Worm (Caenorhabditis elegans) whole organism, L4 larva: ENCODE results near the gene Y17G7B.8.
A peak's percentile ranks its signal among the peaks of the same experiment; 100 is the strongest.

ENCODE experiments used
- D1046.2 ChIP-seq: fragments of 200-800 bp; sonication (Bioruptor generic); IDR thresholded peaks from 2 replicates; pipeline ENCODE4 v1.3.6; 2022; ENCODE audit warnings: missing genetic modification characterization, missing compliant biosample characterization
- F26F4.8 ChIP-seq: fragments of 200-800 bp; sonication (Bioruptor generic); conservative IDR thresholded peaks from 2 replicates; pipeline ENCODE4 v1.3.6; 2022; ENCODE audit warnings: missing genetic modification characterization, missing compliant biosample characterization
- F37D6.2 ChIP-seq: sonication (generic microtip); optimal IDR thresholded peaks from 2 replicates; lab custom pipeline; 2016; ENCODE audit warnings: mild to moderate bottlenecking, missing genetic modification characterization, missing compliant biosample characterization
- F49E8.2 ChIP-seq: sonication (generic microtip); optimal IDR thresholded peaks from 2 replicates; lab custom pipeline; 2016; ENCODE audit warnings: missing compliant biosample characterization, mild to moderate bottlenecking, missing genetic modification characterization, borderline replicate concordance
- T20F7.1 ChIP-seq: fragments of 200-800 bp; sonication (Bioruptor generic); optimal IDR thresholded peaks from 2 replicates; lab custom pipeline; 2018; ENCODE audit warnings: mild to moderate bottlenecking, missing genetic modification characterization, missing compliant biosample characterization
- T26A8.4 ChIP-seq: fragments of 200-800 bp; sonication (Bioruptor generic); IDR thresholded peaks from 2 replicates; pipeline ENCODE4 v1.3.6; 2022; ENCODE audit warnings: missing genetic modification characterization, missing compliant biosample characterization
- Y48G9A.11 ChIP-seq: fragments of 200-800 bp; sonication (Bioruptor generic); IDR thresholded peaks from 2 replicates; pipeline ENCODE4 v1.3.6; 2022; ENCODE audit warnings: missing genetic modification reagents, missing genetic modification characterization, missing compliant biosample characterization
- Y5F2A.4 ChIP-seq: fragments of 200-800 bp; sonication (Bioruptor generic); optimal IDR thresholded peaks from 2 replicates; lab custom pipeline; 2018; ENCODE audit warnings: mild to moderate bottlenecking, missing genetic modification characterization, missing compliant biosample characterization
- ZK337.2 ChIP-seq: fragments of 200-800 bp; sonication (Bioruptor generic); IDR thresholded peaks from 2 replicates; pipeline ENCODE4 v1.3.6; 2022; ENCODE audit warnings: missing genetic modification reagents, missing genetic modification characterization, missing compliant biosample characterization
- aha-1 ChIP-seq: fragments of 150-350 bp; peaks from one replicate; lab custom pipeline; 2014; ENCODE audit warnings: missing biosample characterization, missing genetic modification characterization
- ama-1 ChIP-seq: fragments of 150-350 bp; optimal IDR thresholded peaks from 2 replicates; lab custom pipeline; 2014; ENCODE audit warnings: inconsistent platforms, mixed read lengths
- ceh-20 ChIP-seq: fragments of 200-800 bp; sonication (Bioruptor generic); IDR thresholded peaks from 2 replicates; pipeline ENCODE4 v1.3.6; 2022; ENCODE audit warnings: missing genetic modification reagents, missing genetic modification characterization, missing compliant biosample characterization
- ceh-44 ChIP-seq: fragments of 200-800 bp; sonication (Bioruptor generic); IDR thresholded peaks from 2 replicates; pipeline ENCODE4 v1.3.6; 2022; ENCODE audit warnings: missing genetic modification reagents, missing genetic modification characterization, missing compliant biosample characterization
- ceh-82 ChIP-seq: sonication (generic microtip); optimal IDR thresholded peaks from 2 replicates; lab custom pipeline; 2017; ENCODE audit warnings: missing biosample characterization, missing genetic modification characterization
- ces-1 ChIP-seq: fragments of 150-350 bp; sonication (generic microtip); optimal IDR thresholded peaks from 4 replicates; lab custom pipeline; 2014; ENCODE audit warnings: missing biosample characterization, missing genetic modification reagents, missing genetic modification characterization
- daf-12 ChIP-seq: fragments of 150-350 bp; optimal IDR thresholded peaks from 2 replicates; lab custom pipeline; 2014; ENCODE audit warnings: missing biosample characterization, missing genetic modification reagents, missing genetic modification characterization
- dmd-9 ChIP-seq: fragments of 200-800 bp; sonication (Bioruptor generic); IDR thresholded peaks from 2 replicates; pipeline ENCODE4 v1.3.6; 2022; ENCODE audit warnings: missing genetic modification reagents, missing genetic modification characterization, missing compliant biosample characterization
- dpl-1 ChIP-seq: fragments of 150-350 bp; optimal IDR thresholded peaks from 2 replicates; lab custom pipeline; 2014; ENCODE audit warnings: missing biosample characterization, missing genetic modification reagents, missing genetic modification characterization
- dve-1 ChIP-seq: sonication (generic microtip); optimal IDR thresholded peaks from 2 replicates; lab custom pipeline; 2017; ENCODE audit warnings: antibody characterized with exemption, mild to moderate bottlenecking, missing genetic modification characterization, missing compliant biosample characterization; ENCODE audit not compliant: insufficient read depth
- egl-27 ChIP-seq: sonication (generic microtip); optimal IDR thresholded peaks from 3 replicates; lab custom pipeline; 2017; ENCODE audit warnings: missing biosample characterization, missing genetic modification reagents, missing genetic modification characterization
- egl-43 ChIP-seq: fragments of 200-800 bp; sonication (Bioruptor generic); IDR thresholded peaks from 2 replicates; pipeline ENCODE4 v1.3.6; 2022; ENCODE audit warnings: missing genetic modification reagents, missing genetic modification characterization, missing compliant biosample characterization
- fkh-10 ChIP-seq: fragments of 150-350 bp; optimal IDR thresholded peaks from 2 replicates; lab custom pipeline; 2014; ENCODE audit warnings: missing biosample characterization, missing genetic modification reagents, missing genetic modification characterization
- fos-1 ChIP-seq: fragments of 150-350 bp; optimal IDR thresholded peaks from 2 replicates; lab custom pipeline; 2014; ENCODE audit warnings: missing biosample characterization, missing genetic modification characterization
- hlh-11 ChIP-seq: fragments of 200-800 bp; sonication (Bioruptor generic); optimal IDR thresholded peaks from 2 replicates; lab custom pipeline; 2018; ENCODE audit warnings: mild to moderate bottlenecking, missing genetic modification characterization, missing compliant biosample characterization
- lin-1 ChIP-seq: fragments of 200-800 bp; sonication (Bioruptor generic); IDR thresholded peaks from 2 replicates; pipeline ENCODE4 v1.3.6; 2022; ENCODE audit warnings: missing genetic modification reagents, missing genetic modification characterization, missing compliant biosample characterization
- lin-13 ChIP-seq: fragments of 150-350 bp; optimal IDR thresholded peaks from 2 replicates; lab custom pipeline; 2014; ENCODE audit warnings: missing biosample characterization, missing genetic modification reagents, missing genetic modification characterization
- lin-15B ChIP-seq: fragments of 150-350 bp; sonication (generic microtip); optimal IDR thresholded peaks from 3 replicates; lab custom pipeline; 2014; ENCODE audit warnings: missing biosample characterization, missing genetic modification characterization
- lin-38 ChIP-seq: fragments of 200-800 bp; sonication (Bioruptor generic); IDR thresholded peaks from 2 replicates; pipeline ENCODE4 v1.3.6; 2022; ENCODE audit warnings: missing genetic modification reagents, missing genetic modification characterization, missing compliant biosample characterization
- lin-39 ChIP-seq: fragments of 150-350 bp; optimal IDR thresholded peaks from 2 replicates; lab custom pipeline; 2014; ENCODE audit warnings: missing biosample characterization, missing genetic modification reagents, missing genetic modification characterization
- lsy-2 ChIP-seq, 2 experiments: fragments of 150-350 bp in 1 of 2; sonication (generic microtip) in 1 of 2; optimal IDR thresholded peaks; 2 replicates each; lab custom pipeline; 2014 to 2017; ENCODE audit warnings: missing biosample characterization in 2 of 2, missing genetic modification characterization in 2 of 2
- mxl-2 ChIP-seq: fragments of 200-800 bp; sonication (Bioruptor generic); conservative IDR thresholded peaks from 2 replicates; pipeline ENCODE4 v1.3.6; 2022; ENCODE audit warnings: missing genetic modification reagents, missing genetic modification characterization, missing compliant biosample characterization
- nhr-10 ChIP-seq: fragments of 150-350 bp; optimal IDR thresholded peaks from 2 replicates; lab custom pipeline; 2014; ENCODE audit warnings: missing biosample characterization, missing genetic modification characterization
- nhr-11 ChIP-seq: fragments of 150-350 bp; optimal IDR thresholded peaks from 2 replicates; lab custom pipeline; 2014; ENCODE audit warnings: missing biosample characterization, missing genetic modification characterization
- nhr-237 ChIP-seq: sonication (generic microtip); optimal IDR thresholded peaks from 2 replicates; lab custom pipeline; 2017; ENCODE audit warnings: missing biosample characterization, missing genetic modification characterization
- nhr-28 ChIP-seq: fragments of 150-350 bp; optimal IDR thresholded peaks from 2 replicates; lab custom pipeline; 2014; ENCODE audit warnings: missing biosample characterization, missing genetic modification characterization
- nhr-41 ChIP-seq: fragments of 200-800 bp; sonication (Bioruptor generic); IDR thresholded peaks from 2 replicates; pipeline ENCODE4 v1.3.6; 2022; ENCODE audit warnings: missing genetic modification reagents, missing genetic modification characterization, missing compliant biosample characterization
- nhr-42 ChIP-seq: fragments of 200-800 bp; sonication (Bioruptor generic); IDR thresholded peaks from 2 replicates; pipeline ENCODE4 v1.3.6; 2022; ENCODE audit warnings: missing genetic modification characterization, missing compliant biosample characterization
- nhr-48 ChIP-seq: sonication (generic microtip); optimal IDR thresholded peaks from 2 replicates; lab custom pipeline; 2016; ENCODE audit warnings: mild to moderate bottlenecking, missing genetic modification characterization, missing compliant biosample characterization
- pha-4 ChIP-seq, 2 experiments: fragments of 150-350 bp in 1 of 2; fragments of 200-800 bp in 1 of 2; sonication (Bioruptor generic) in 1 of 2; IDR thresholded peaks in 1 of 2; optimal IDR thresholded peaks in 1 of 2; 2 replicates each; pipeline versions ENCODE4 v1.3.6 to Lab custom; 2014 to 2022; ENCODE audit warnings: missing genetic modification characterization in 2 of 2, missing genetic modification reagents in 2 of 2, missing biosample characterization in 1 of 2, missing compliant biosample characterization in 1 of 2
- php-3 ChIP-seq: fragments of 200-800 bp; sonication (Bioruptor generic); IDR thresholded peaks from 2 replicates; pipeline ENCODE4 v1.3.6; 2022; ENCODE audit warnings: missing genetic modification reagents, missing genetic modification characterization, missing compliant biosample characterization
- pqm-1 ChIP-seq: sonication (generic microtip); optimal IDR thresholded peaks from 2 replicates; lab custom pipeline; 2017; ENCODE audit warnings: missing biosample characterization, missing genetic modification characterization
- sdz-12 ChIP-seq: fragments of 200-800 bp; sonication (Bioruptor generic); optimal IDR thresholded peaks from 2 replicates; lab custom pipeline; 2018; ENCODE audit warnings: mild to moderate bottlenecking, missing genetic modification characterization, missing compliant biosample characterization
- set-16 ChIP-seq: fragments of 200-800 bp; sonication (Bioruptor generic); IDR thresholded peaks from 2 replicates; pipeline ENCODE4 v1.3.6; 2022; ENCODE audit warnings: missing genetic modification reagents, missing genetic modification characterization, missing compliant biosample characterization
- skn-1 ChIP-seq: fragments of 150-350 bp; optimal IDR thresholded peaks from 2 replicates; lab custom pipeline; 2014; ENCODE audit warnings: missing biosample characterization, missing genetic modification characterization
- tag-97 ChIP-seq: fragments of 200-800 bp; sonication (Bioruptor generic); IDR thresholded peaks from 2 replicates; pipeline ENCODE4 v1.3.6; 2022; ENCODE audit warnings: missing genetic modification characterization, missing compliant biosample characterization
- unc-130 ChIP-seq: sonication (generic microtip); optimal IDR thresholded peaks from 2 replicates; lab custom pipeline; 2016; ENCODE audit warnings: missing genetic modification reagents, missing genetic modification characterization, missing compliant biosample characterization
- zfp-3 ChIP-seq: fragments of 200-800 bp; sonication (Bioruptor generic); conservative IDR thresholded peaks from 2 replicates; pipeline ENCODE4 v1.3.6; 2022; ENCODE audit warnings: missing genetic modification reagents, missing genetic modification characterization, missing compliant biosample characterization
- zip-2 ChIP-seq: fragments of 150-350 bp; optimal IDR thresholded peaks from 2 replicates; lab custom pipeline; 2014; ENCODE audit warnings: missing biosample characterization, missing genetic modification characterization
- ztf-7 ChIP-seq: fragments of 150-350 bp; optimal IDR thresholded peaks from 2 replicates; lab custom pipeline; 2014; ENCODE audit warnings: missing biosample characterization, missing genetic modification characterization

The Y17G7B.8 gene

DNA sequence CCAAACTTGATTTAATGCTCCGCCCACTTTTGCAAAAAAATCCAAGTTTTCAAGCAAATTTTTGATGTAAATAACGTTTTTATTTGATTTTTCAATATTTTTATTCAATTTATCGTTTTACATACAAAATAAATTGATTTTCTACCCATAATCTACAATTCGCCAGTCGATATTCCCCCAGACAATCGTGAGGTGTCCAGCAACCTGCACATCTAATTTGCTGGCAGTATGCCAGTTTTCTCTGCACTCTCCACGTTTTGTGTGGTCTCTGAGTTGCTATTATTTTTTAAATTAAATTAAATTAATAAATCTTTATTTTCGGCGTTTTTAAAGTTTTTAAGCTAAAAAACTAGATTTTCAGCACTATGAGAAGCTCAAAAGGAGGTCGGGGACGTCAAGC is 47.4 kb downstream of the Y17G7B.8 start (continued):
- TF ChIP-seq lin-39 (tag; lab: Kevin White, UChicago) (no peak), nhr-11 (peak; percentile 79), ZK337.2 (GFP tag; lab: Robert Waterston, UW) (peak; percentile 83; the same call in 1 of the 2 replicates), Y48G9A.11 (peak; percentile 88), egl-43 (GFP tag; lab: Robert Waterston, UW) (no peak), ces-1 (GFP tag; lab: Kevin White, UChicago) (peak; percentile 83), pqm-1 (tag; lab: Kevin White, UChicago) (no peak), ama-1 (lab: Kevin White, UChicago) (no peak), lin-13 (peak; percentile 73), dmd-9 (GFP tag; lab: Robert Waterston, UW) (peak; percentile 84), F37D6.2 (tag; lab: Kevin White, UChicago) (peak; percentile 82), skn-1 (tag; lab: Kevin White, UChicago) (no peak), lin-1 (peak; percentile 69; the same call in 1 of the 2 replicates), ceh-44 (GFP tag; lab: Robert Waterston, UW) (peak; percentile 72), lin-38 (peak; percentile 90), hlh-11 (tag; lab: Kevin White, UChicago) (peak; percentile 91), F26F4.8 (GFP tag; lab: Robert Waterston, UW) (no peak), ceh-20 (GFP tag; lab: Robert Waterston, UW) (0 out of 2 replicates have a peak, but pooled peaks have one; percentile 43), nhr-237 (tag; lab: Kevin White, UChicago) (no peak), unc-130 (peak; percentile 86), lsy-2 (tag; optimal IDR thresholded peaks at IDR 0.05; lab: Kevin White, UChicago) (peak; percentile 80 to 96), daf-12 (tag; lab: Kevin White, UChicago) (no peak), ceh-82 (tag; lab: Kevin White, UChicago) (no peak), tag-97 (GFP tag; lab: Robert Waterston, UW) (no peak), zfp-3 (GFP tag; lab: Robert Waterston, UW) (peak; percentile 89), pha-4 (GFP tag; IDR thresholded peaks at IDR 0.05; lab: Robert Waterston, UW) (peak; percentile 80; the same call in 1 of the 2 replicates), pha-4 (tag; optimal IDR thresholded peaks at IDR 0.05; lab: Kevin White, UChicago) (peak; percentile 79), sdz-12 (GFP tag; lab: Kevin White, UChicago) (peak; percentile 93), fkh-10 (GFP tag; lab: Kevin White, UChicago) (peak; percentile 92), php-3 (GFP tag; lab: Robert Waterston, UW) (no peak), mxl-2 (no peak), egl-27 (tag; lab: Kevin White, UChicago) (no peak), nhr-10 (tag; lab: Kevin White, UChicago) (no peak), aha-1 (tag; lab: Kevin White, UChicago) (peak; percentile 98), D1046.2 (peak; percentile 75; the same call in 1 of the 2 replicates), dve-1 (tag; lab: Kevin White, UChicago) (peak; percentile 91), nhr-42 (GFP tag; lab: Robert Waterston, UW) (peak; percentile 92), set-16 (GFP tag; lab: Robert Waterston, UW) (no peak), nhr-48 (tag; lab: Kevin White, UChicago) (peak; percentile 63), nhr-28 (tag; lab: Kevin White, UChicago) (peak; percentile 58), T26A8.4 (GFP tag; lab: Robert Waterston, UW) (no peak), lin-15B (tag; lab: Kevin White, UChicago) (peak; percentile 38), ztf-7 (tag; lab: Kevin White, UChicago) (peak; percentile 0), nhr-41 (GFP tag; lab: Robert Waterston, UW) (0 out of 2 replicates have a peak, but pooled peaks have one; percentile 19), Y5F2A.4 (GFP tag; lab: Kevin White, UChicago) (no peak), T20F7.1 (GFP tag; lab: Kevin White, UChicago) (peak; percentile 89), F49E8.2 (tag; lab: Kevin White, UChicago) (peak; percentile 42), zip-2 (tag; lab: Kevin White, UChicago) (no peak), dpl-1 (GFP tag; lab: Kevin White, UChicago) (peak; percentile 86), fos-1 (tag; lab: Kevin White, UChicago) (no peak)
